Worm (Caenorhabditis elegans): ENCODE data around the gene fis-2.

- TF ChIP-seq fos-1 (tag; optimal IDR thresholded peaks at IDR 0.05) (no peak), jun-1 (tag; optimal IDR thresholded peaks at IDR 0.05) (no peak), sup-37 (GFP tag; optimal IDR thresholded peaks at IDR 0.05) (no peak), mdl-1 (tag; optimal IDR thresholded peaks at IDR 0.05) (no peak), pag-3 (tag; optimal IDR thresholded peaks at IDR 0.05; ENCODE audit: borderline replicate concordance, insufficient read depth) (no peak), ama-1 (optimal IDR thresholded peaks at IDR 0.05) (no peak), lin-39 (tag; optimal IDR thresholded peaks at IDR 0.05) (no peak)
Measured at ce11 chrX:8299554-8299953, 14.5 kb upstream of the fis-2 start, which contains the start of gene ced-13.

Data from whole organism, L1 larva.